Worm (Caenorhabditis elegans) whole organism, young adult: ENCODE measurements around the gene bud-13.

ENCODE experiments used
- attf-5 ChIP-seq: fragments of 200-800 bp; sonication (Bioruptor generic); optimal IDR thresholded peaks from 2 replicates; lab custom pipeline; 2018; ENCODE audit warnings: mild to moderate bottlenecking, missing genetic modification characterization, missing compliant biosample characterization
- lin-35 ChIP-seq, 3 experiments: fragments of 150-350 bp in 2 of 3; sonication (generic microtip) in 1 of 3; optimal IDR thresholded peaks; 2 replicates each; lab custom pipeline; 2014 to 2018; ENCODE audit warnings: missing biosample characterization in 3 of 3, missing genetic modification characterization in 3 of 3, missing genetic modification reagents in 3 of 3
- madf-8 ChIP-seq: fragments of 200-800 bp; sonication (Bioruptor generic); conservative IDR thresholded peaks from 2 replicates; pipeline ENCODE4 v1.3.6; 2022; ENCODE audit warnings: missing genetic modification reagents, missing genetic modification characterization, missing compliant biosample characterization
- mel-28 ChIP-seq: sonication (generic microtip); optimal IDR thresholded peaks from 2 replicates; lab custom pipeline; 2016; ENCODE audit warnings: borderline replicate concordance, mild to moderate bottlenecking, missing genetic modification characterization, missing compliant biosample characterization

- TF ChIP-seq lin-35 (GFP tag; optimal IDR thresholded peaks at IDR 0.05; lab: Kevin White, UChicago) (no peak), attf-5 (GFP tag; lab: Kevin White, UChicago) (no peak), mel-28 (no peak), madf-8 (GFP tag; lab: Robert Waterston, UW) (no peak)
Observed at ce11 chrIII:8984412-8984811, 16.9 kb upstream of the bud-13 start.
